Worm (Caenorhabditis elegans) whole organism, young adult: Measurements from ENCODE around the gene C15H11.10.

Experiments
- B0019.2 ChIP-seq: fragments of 200-800 bp; sonication (Bioruptor generic); conservative IDR thresholded peaks from 2 replicates; pipeline ENCODE4 v1.3.6; 2022; ENCODE audit warnings: missing genetic modification reagents, missing genetic modification characterization, missing compliant biosample characterization
- B0035.1 ChIP-seq: sonication (generic microtip); optimal IDR thresholded peaks from 2 replicates; lab custom pipeline; 2016; ENCODE audit warnings: missing genetic modification characterization, mild to moderate bottlenecking, missing compliant biosample characterization, missing genotype, missing genetic modification reagents
- B0336.3 ChIP-seq: fragments of 200-800 bp; sonication (Bioruptor generic); IDR thresholded peaks from 2 replicates; pipeline ENCODE4 v1.3.6; 2022; ENCODE audit warnings: missing genetic modification characterization, missing compliant biosample characterization
- F10E7.11 ChIP-seq: sonication (generic microtip); optimal IDR thresholded peaks from 2 replicates; lab custom pipeline; 2017; ENCODE audit warnings: mild to moderate bottlenecking, missing genetic modification characterization, moderate library complexity, missing compliant biosample characterization
- F33H1.4 ChIP-seq: fragments of 200-800 bp; sonication (Bioruptor generic); IDR thresholded peaks from 2 replicates; pipeline ENCODE4 v1.3.6; 2022; ENCODE audit warnings: missing genetic modification reagents, missing genetic modification characterization, missing compliant biosample characterization
- F37B4.10 ChIP-seq: fragments of 200-800 bp; sonication (Bioruptor generic); IDR thresholded peaks from 2 replicates; pipeline ENCODE4 v1.3.6; 2022; ENCODE audit warnings: missing genetic modification characterization, missing compliant biosample characterization
- F39B2.1 ChIP-seq: fragments of 200-800 bp; sonication (Bioruptor generic); IDR thresholded peaks from 2 replicates; pipeline ENCODE4 v1.3.6; 2022; ENCODE audit warnings: missing genetic modification reagents, missing genetic modification characterization, missing compliant biosample characterization
- Y53F4B.3 ChIP-seq: fragments of 200-800 bp; sonication (Bioruptor generic); IDR thresholded peaks from 2 replicates; pipeline ENCODE4 v1.3.6; 2022; ENCODE audit warnings: missing genetic modification reagents, missing genetic modification characterization, missing compliant biosample characterization
- Y53G8AR.9 ChIP-seq: fragments of 200-800 bp; sonication (Bioruptor generic); conservative IDR thresholded peaks from 2 replicates; pipeline ENCODE4 v1.3.6; 2022; ENCODE audit warnings: missing genetic modification reagents, missing genetic modification characterization, missing compliant biosample characterization
- ZK185.1 ChIP-seq: sonication (generic microtip); optimal IDR thresholded peaks from 2 replicates; lab custom pipeline; 2016; ENCODE audit warnings: mild to moderate bottlenecking, missing genetic modification characterization, missing compliant biosample characterization; ENCODE audit not compliant: poor library complexity, severe bottlenecking
- athp-1 ChIP-seq: sonication (generic microtip); optimal IDR thresholded peaks from 2 replicates; lab custom pipeline; 2017; ENCODE audit warnings: mild to moderate bottlenecking, missing genetic modification characterization, missing compliant biosample characterization
- bed-1 ChIP-seq: fragments of 200-800 bp; sonication (Bioruptor generic); IDR thresholded peaks from 2 replicates; pipeline ENCODE4 v1.3.6; 2022; ENCODE audit warnings: missing genetic modification reagents, missing genetic modification characterization, missing compliant biosample characterization
- bed-2 ChIP-seq: fragments of 200-800 bp; sonication (Bioruptor generic); IDR thresholded peaks from 2 replicates; pipeline ENCODE4 v1.3.6; 2022; ENCODE audit warnings: missing genetic modification reagents, missing genetic modification characterization, missing compliant biosample characterization
- cebp-1 ChIP-seq, 2 experiments: fragments of 200-800 bp in 1 of 2; sonication (Bioruptor generic) in 1 of 2; sonication (generic microtip) in 1 of 2; IDR thresholded peaks in 1 of 2; optimal IDR thresholded peaks in 1 of 2; 2 replicates each; pipeline versions ENCODE4 v1.3.6 to Lab custom; 2017 to 2022; ENCODE audit warnings: missing compliant biosample characterization in 2 of 2, missing genetic modification characterization in 2 of 2, mild to moderate bottlenecking in 1 of 2, missing genetic modification reagents in 1 of 2, moderate library complexity in 1 of 2
- ceh-100 ChIP-seq: fragments of 200-800 bp; sonication (Bioruptor generic); IDR thresholded peaks from 2 replicates; pipeline ENCODE4 v1.3.6; 2022; ENCODE audit warnings: missing genetic modification reagents, missing genetic modification characterization, missing compliant biosample characterization
- ceh-27 ChIP-seq: fragments of 200-800 bp; sonication (Bioruptor generic); optimal IDR thresholded peaks from 2 replicates; lab custom pipeline; 2018; ENCODE audit warnings: mild to moderate bottlenecking, missing genetic modification characterization, moderate library complexity, missing compliant biosample characterization
- ceh-58 ChIP-seq: fragments of 200-800 bp; sonication (Bioruptor generic); IDR thresholded peaks from 2 replicates; pipeline ENCODE4 v1.3.6; 2022; ENCODE audit warnings: missing genetic modification characterization, missing compliant biosample characterization
- ceh-79 ChIP-seq: sonication (generic microtip); optimal IDR thresholded peaks from 2 replicates; lab custom pipeline; 2017; ENCODE audit warnings: mild to moderate bottlenecking, missing genetic modification characterization, missing compliant biosample characterization
- chd-7 ChIP-seq: sonication (generic microtip); optimal IDR thresholded peaks from 2 replicates; lab custom pipeline; 2016; ENCODE audit warnings: mild to moderate bottlenecking, missing genetic modification characterization, moderate library complexity, missing compliant biosample characterization
- dox-1 ChIP-seq: fragments of 200-800 bp; sonication (Bioruptor generic); IDR thresholded peaks from 2 replicates; pipeline ENCODE4 v1.3.6; 2022; ENCODE audit warnings: missing genetic modification reagents, missing genetic modification characterization, missing compliant biosample characterization
- ekl-4 ChIP-seq: fragments of 200-800 bp; sonication (Bioruptor generic); IDR thresholded peaks from 2 replicates; pipeline ENCODE4 v1.3.6; 2022; ENCODE audit warnings: missing genetic modification reagents, missing genetic modification characterization, missing compliant biosample characterization
- fkh-3 ChIP-seq: sonication (generic microtip); optimal IDR thresholded peaks from 2 replicates; lab custom pipeline; 2016; ENCODE audit warnings: mild to moderate bottlenecking, missing genetic modification characterization, missing compliant biosample characterization
- hlh-26 ChIP-seq: fragments of 200-800 bp; sonication (Bioruptor generic); conservative IDR thresholded peaks from 2 replicates; pipeline ENCODE4 v1.3.6; 2022; ENCODE audit warnings: missing genetic modification reagents, missing genetic modification characterization, missing compliant biosample characterization
- hmg-1.2 ChIP-seq: fragments of 200-800 bp; sonication (Bioruptor generic); IDR thresholded peaks from 2 replicates; pipeline ENCODE4 v1.3.6; 2022; ENCODE audit warnings: missing genetic modification reagents, missing genetic modification characterization, missing compliant biosample characterization
- hmg-20 ChIP-seq: fragments of 200-800 bp; sonication (Bioruptor generic); IDR thresholded peaks from 2 replicates; pipeline ENCODE4 v1.3.6; 2022; ENCODE audit warnings: missing genetic modification reagents, missing genetic modification characterization, missing compliant biosample characterization
- hsf-1 ChIP-seq: fragments of 200-800 bp; sonication (Bioruptor generic); IDR thresholded peaks from 2 replicates; pipeline ENCODE4 v1.3.6; 2022; ENCODE audit warnings: missing genetic modification reagents, missing genetic modification characterization, missing compliant biosample characterization
- lin-26 ChIP-seq: fragments of 200-800 bp; sonication (Bioruptor generic); IDR thresholded peaks from 2 replicates; pipeline ENCODE4 v1.3.6; 2022; ENCODE audit warnings: missing genetic modification reagents, missing genetic modification characterization, missing compliant biosample characterization
- madf-3 ChIP-seq: fragments of 200-800 bp; sonication (Bioruptor generic); IDR thresholded peaks from 2 replicates; pipeline ENCODE4 v1.3.6; 2022; ENCODE audit warnings: missing genetic modification reagents, missing genetic modification characterization, missing compliant biosample characterization
- madf-6 ChIP-seq: fragments of 200-800 bp; sonication (Bioruptor generic); IDR thresholded peaks from 2 replicates; pipeline ENCODE4 v1.3.6; 2022; ENCODE audit warnings: missing genetic modification reagents, missing genetic modification characterization, missing compliant biosample characterization
- mcd-1 ChIP-seq: fragments of 200-800 bp; sonication (Bioruptor generic); IDR thresholded peaks from 2 replicates; pipeline ENCODE4 v1.3.6; 2022; ENCODE audit warnings: missing genetic modification reagents, missing genetic modification characterization, missing compliant biosample characterization
- mel-28 ChIP-seq: sonication (generic microtip); optimal IDR thresholded peaks from 2 replicates; lab custom pipeline; 2016; ENCODE audit warnings: borderline replicate concordance, mild to moderate bottlenecking, missing genetic modification characterization, missing compliant biosample characterization
- nfyb-1 ChIP-seq: fragments of 200-800 bp; sonication (Bioruptor generic); IDR thresholded peaks from 2 replicates; pipeline ENCODE4 v1.3.6; 2022; ENCODE audit warnings: missing genetic modification reagents, missing genetic modification characterization, missing compliant biosample characterization
- nhr-90 ChIP-seq: sonication (generic microtip); optimal IDR thresholded peaks from 2 replicates; lab custom pipeline; 2016; ENCODE audit warnings: missing genotype, mild to moderate bottlenecking, missing genetic modification characterization, missing compliant biosample characterization
- pbrm-1 ChIP-seq: fragments of 200-800 bp; sonication (Bioruptor generic); IDR thresholded peaks from 2 replicates; pipeline ENCODE4 v1.3.6; 2022; ENCODE audit warnings: missing genetic modification reagents, missing genetic modification characterization, missing compliant biosample characterization
- rec-8 ChIP-seq, 2 experiments: sonication (generic microtip); optimal IDR thresholded peaks; 2 replicates each; lab custom pipeline; 2016; ENCODE audit warnings: mild to moderate bottlenecking in 2 of 2, missing genetic modification characterization in 2 of 2, missing genetic modification reagents in 2 of 2, missing genotype in 2 of 2, missing biosample characterization in 1 of 2, missing compliant biosample characterization in 1 of 2, moderate library complexity in 1 of 2
- sdz-38 ChIP-seq: sonication (generic microtip); optimal IDR thresholded peaks from 2 replicates; lab custom pipeline; 2016; ENCODE audit warnings: missing genotype, missing genetic modification characterization, missing compliant biosample characterization
- snpc-1.1 ChIP-seq: sonication (generic microtip); optimal IDR thresholded peaks from 2 replicates; lab custom pipeline; 2017; ENCODE audit warnings: missing genetic modification characterization, mild to moderate bottlenecking, missing compliant biosample characterization, antibody characterized with exemption, moderate library complexity, missing genotype, missing genetic modification reagents; ENCODE audit not compliant: insufficient read depth
- tlf-1 ChIP-seq: fragments of 200-800 bp; sonication (Bioruptor generic); optimal IDR thresholded peaks from 2 replicates; lab custom pipeline; 2018; ENCODE audit warnings: mild to moderate bottlenecking, missing genetic modification characterization, missing compliant biosample characterization
- zfh-2 ChIP-seq: fragments of 200-800 bp; sonication (Bioruptor generic); conservative IDR thresholded peaks from 2 replicates; pipeline ENCODE4 v1.3.6; 2022; ENCODE audit warnings: missing genetic modification reagents, missing genetic modification characterization, missing compliant biosample characterization
- ztf-18 ChIP-seq: sonication (generic microtip); optimal IDR thresholded peaks from 2 replicates; lab custom pipeline; 2016; ENCODE audit warnings: missing genotype, mild to moderate bottlenecking, missing genetic modification characterization, missing compliant biosample characterization
- ztf-25 ChIP-seq: fragments of 200-800 bp; sonication (Bioruptor generic); IDR thresholded peaks from 2 replicates; pipeline ENCODE4 v1.3.6; 2022; ENCODE audit warnings: missing genetic modification reagents, missing genetic modification characterization, missing compliant biosample characterization
- ztf-6 ChIP-seq: fragments of 200-800 bp; sonication (Bioruptor generic); IDR thresholded peaks from 2 replicates; pipeline ENCODE4 v1.3.6; 2022; ENCODE audit warnings: missing genetic modification reagents, missing genetic modification characterization, missing compliant biosample characterization

C15H11.10 gene

DNA sequence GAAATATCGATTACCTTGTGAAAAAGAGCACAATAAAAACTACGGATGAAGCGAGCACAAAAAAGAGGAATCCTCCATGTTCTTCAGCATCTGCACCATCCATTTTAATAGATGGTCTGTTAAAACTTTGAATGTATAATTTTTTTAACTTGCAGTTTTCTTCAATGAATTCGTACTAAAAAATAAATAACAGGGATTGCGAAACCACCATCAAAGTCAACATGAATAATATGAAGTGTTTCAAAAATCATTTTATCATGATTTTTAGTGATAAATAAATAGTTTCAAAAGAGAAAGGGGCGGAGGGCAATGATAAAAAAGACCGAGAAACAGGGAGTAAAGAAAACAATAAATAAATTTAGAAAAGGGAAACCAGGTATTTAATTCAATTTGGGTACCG is 29.4 kb downstream of the C15H11.10 start, which contains the start of gene dhs-22:
Gene dhs-22 (minus strand): TSS at position 116 of the 400 bp plus-strand sequence.
- TF ChIP-seq nhr-90 (no peak), ceh-100 (0 out of 2 replicates have a peak, but pooled peaks have one; percentile 48), cebp-1 (GFP tag; IDR thresholded peaks at IDR 0.05; lab: Robert Waterston, UW) (peak; percentile 57; the same call in 1 of the 2 replicates), cebp-1 (tag; optimal IDR thresholded peaks at IDR 0.05; lab: Kevin White, UChicago) (peak; percentile 73), hmg-1.2 (GFP tag; lab: Robert Waterston, UW) (0 out of 2 replicates have a peak, but pooled peaks have one; percentile 17), ZK185.1 (tag; lab: Kevin White, UChicago) (no peak), hsf-1 (GFP tag; lab: Robert Waterston, UW) (peak; percentile 1; the same call in 1 of the 2 replicates), F39B2.1 (no peak), snpc-1.1 (tag; lab: Kevin White, UChicago) (peak; percentile 4), madf-6 (GFP tag; lab: Robert Waterston, UW) (peak; percentile 55)
- TF ChIP-seq, all 124 proteins: peak for 6

DNA sequence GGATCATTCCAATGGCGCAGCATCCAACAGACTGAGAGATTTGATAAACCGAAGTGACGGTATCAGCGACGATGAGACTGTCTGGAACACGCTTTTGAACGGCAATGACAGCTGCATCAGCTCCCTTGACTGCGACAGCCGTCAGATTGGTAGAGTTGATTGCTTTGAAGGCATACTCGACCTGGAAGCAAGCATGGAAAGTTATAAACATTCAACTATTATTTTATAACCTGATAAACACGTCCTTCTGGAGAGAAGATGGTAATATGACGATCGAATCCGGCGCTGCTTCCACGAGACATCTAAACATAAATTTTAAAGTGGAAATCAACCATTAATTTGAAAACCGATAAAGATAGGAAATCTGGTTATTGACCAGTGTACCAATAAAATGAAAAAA is 30.4 kb downstream of the C15H11.10 start, which contains the start of gene pas-1:
Gene pas-1 (minus strand): TSS at position 302 of the 400 bp plus-strand sequence.
- TF ChIP-seq pbrm-1 (GFP tag; lab: Robert Waterston, UW) = 0 out of 2 replicates have a peak, but pooled peaks have one; percentile 25
- TF ChIP-seq fkh-3 (tag; lab: Kevin White, UChicago) = no peak
- 0 out of 2 replicates have a peak, but pooled peaks have one; percentile 18 for TF ChIP-seq F39B2.1
- TF ChIP-seq zfh-2 (GFP tag; lab: Robert Waterston, UW) = 0 out of 2 replicates have a peak, but pooled peaks have one; percentile 16
- TF ChIP-seq B0019.2 (GFP tag; lab: Robert Waterston, UW) = no peak
- TF ChIP-seq Y53F4B.3 (GFP tag; lab: Robert Waterston, UW) = no peak
- 0 out of 2 replicates have a peak, but pooled peaks have one; percentile 40 for TF ChIP-seq bed-1
- TF ChIP-seq F10E7.11 = no peak
- no peak for TF ChIP-seq ztf-18 (tag; lab: Kevin White, UChicago)
- peak; percentile 39; the same call in 1 of the 2 replicates for TF ChIP-seq Y53G8AR.9
- peak; percentile 49 for TF ChIP-seq madf-6 (GFP tag; lab: Robert Waterston, UW)
- TF ChIP-seq madf-3 (GFP tag; lab: Robert Waterston, UW) = peak; percentile 74; the same call in 1 of the 2 replicates
- peak; percentile 57 for TF ChIP-seq chd-7
- TF ChIP-seq B0336.3 = 0 out of 2 replicates have a peak, but pooled peaks have one; percentile 46
- 0 out of 2 replicates have a peak, but pooled peaks have one; percentile 30 for TF ChIP-seq hsf-1 (GFP tag; lab: Robert Waterston, UW)
- peak; percentile 52; the same call in 1 of the 2 replicates for TF ChIP-seq lin-26 (GFP tag; lab: Robert Waterston, UW)
- 0 out of 2 replicates have a peak, but pooled peaks have one; percentile 24 for TF ChIP-seq hmg-1.2 (GFP tag; lab: Robert Waterston, UW)
- TF ChIP-seq ztf-25 (GFP tag; lab: Robert Waterston, UW) = 0 out of 2 replicates have a peak, but pooled peaks have one; percentile 19
- peak; percentile 17 for TF ChIP-seq athp-1 (tag; lab: Kevin White, UChicago)
- peak; percentile 18; the same call in 1 of the 2 replicates for TF ChIP-seq nfyb-1 (GFP tag; lab: Robert Waterston, UW)
- no peak for TF ChIP-seq hmg-20 (GFP tag; lab: Robert Waterston, UW)
- peak; percentile 37; the same call in 1 of the 2 replicates for TF ChIP-seq mcd-1 (GFP tag; lab: Robert Waterston, UW)
- TF ChIP-seq ekl-4 (GFP tag; lab: Robert Waterston, UW) = peak; percentile 72; the same call in 1 of the 2 replicates

DNA sequence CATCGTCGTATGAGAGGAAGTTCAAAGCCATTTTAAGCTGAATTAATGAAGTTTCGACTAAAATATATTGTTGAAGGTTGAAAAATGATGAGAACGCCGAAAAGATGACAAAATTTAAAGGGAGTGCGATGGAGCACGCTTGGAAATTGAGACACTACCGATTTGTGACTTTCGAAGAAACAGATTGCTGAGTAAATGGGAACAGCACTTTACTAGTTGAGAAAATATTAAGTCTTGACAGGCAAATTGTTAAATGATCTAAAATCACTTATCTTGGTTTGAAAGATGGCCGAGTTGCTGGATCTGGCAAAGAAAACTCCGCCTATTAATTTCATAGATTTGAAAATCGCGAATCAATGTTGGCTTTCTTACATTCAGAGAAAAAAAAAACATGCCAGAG is 31.3 kb downstream of the C15H11.10 start, which contains the start of gene rpoa-12:
Gene rpoa-12 (minus strand): TSS at position 37 of the 400 bp plus-strand sequence.
- TF ChIP-seq ztf-25 (GFP tag; lab: Robert Waterston, UW) (0 out of 2 replicates have a peak, but pooled peaks have one; percentile 23), ceh-27 (GFP tag; lab: Kevin White, UChicago) (peak; percentile 39), tlf-1 (GFP tag; lab: Kevin White, UChicago) (no peak), rec-8 (tag; optimal IDR thresholded peaks at IDR 0.05; lab: Kevin White, UChicago) (no peak), mel-28 (tag; lab: Kevin White, UChicago) (no peak), ceh-58 (no peak), ztf-6 (GFP tag; lab: Robert Waterston, UW) (no peak), F37B4.10 (GFP tag; lab: Robert Waterston, UW) (no peak), dox-1 (GFP tag; lab: Robert Waterston, UW) (no peak), madf-3 (GFP tag; lab: Robert Waterston, UW) (no peak), sdz-38 (tag; lab: Kevin White, UChicago) (no peak), bed-2 (GFP tag; lab: Robert Waterston, UW) (no peak), F33H1.4 (GFP tag; lab: Robert Waterston, UW) (no peak), B0019.2 (GFP tag; lab: Robert Waterston, UW) (no peak), zfh-2 (GFP tag; lab: Robert Waterston, UW) (no peak), hmg-20 (GFP tag; lab: Robert Waterston, UW) (no peak), hmg-1.2 (GFP tag; lab: Robert Waterston, UW) (no peak), ceh-79 (no peak), hlh-26 (GFP tag; lab: Robert Waterston, UW) (no peak), B0035.1 (tag; lab: Kevin White, UChicago) (no peak)
